Fruit fly (Drosophila melanogaster) whole organism, adult: ENCODE results near the gene CG45487.
"Not testable (repeated sequence)": the region's sequence is repeated elsewhere in the genome, so short reads cannot be mapped to it uniquely, and the experiment has no call there.

Experiments
- CG11617 ChIP-seq: fragments of 200-800 bp; sonication (Bioruptor generic); optimal IDR thresholded peaks from 2 replicates; lab custom pipeline; 2017; ENCODE audit warnings: mild to moderate bottlenecking, missing biosample characterization, missing genetic modification reagents, missing genetic modification characterization
- CG12768 ChIP-seq: fragments of 200-800 bp; sonication (Bioruptor generic); optimal IDR thresholded peaks from 2 replicates; lab custom pipeline; 2017; ENCODE audit warnings: missing biosample characterization, missing genetic modification characterization, mild to moderate bottlenecking, moderate library complexity, missing genetic modification reagents
- CG14711 ChIP-seq: fragments of 200-800 bp; sonication (Bioruptor generic); optimal IDR thresholded peaks from 2 replicates; lab custom pipeline; 2018; ENCODE audit warnings: missing biosample characterization, mild to moderate bottlenecking, missing genetic modification characterization, moderate library complexity
- CG1620 ChIP-seq: fragments of 200-800 bp; sonication (Bioruptor generic); optimal IDR thresholded peaks from 2 replicates; lab custom pipeline; 2016; ENCODE audit warnings: missing biosample characterization, missing genetic modification characterization
- CG33017 ChIP-seq: fragments of 200-800 bp; sonication (Bioruptor generic); optimal IDR thresholded peaks from 2 replicates; lab custom pipeline; 2018; ENCODE audit warnings: missing biosample characterization, mild to moderate bottlenecking, missing genetic modification characterization, moderate library complexity
- CG5204 ChIP-seq: fragments of 200-800 bp; sonication (Bioruptor generic); optimal IDR thresholded peaks from 2 replicates; lab custom pipeline; 2016; ENCODE audit warnings: missing biosample characterization, missing genetic modification characterization
- CG7045 ChIP-seq: fragments of 200-800 bp; sonication (Bioruptor generic); optimal IDR thresholded peaks from 2 replicates; lab custom pipeline; 2017; ENCODE audit warnings: missing biosample characterization, mild to moderate bottlenecking, missing genetic modification characterization
- CG7101 ChIP-seq: fragments of 200-800 bp; sonication (Bioruptor generic); optimal IDR thresholded peaks from 2 replicates; lab custom pipeline; 2018; ENCODE audit warnings: missing biosample characterization, mild to moderate bottlenecking, missing genetic modification characterization, moderate library complexity
- Clk ChIP-seq: fragments of 200-800 bp; sonication (Bioruptor generic); optimal IDR thresholded peaks from 2 replicates; lab custom pipeline; 2017; ENCODE audit warnings: missing biosample characterization, missing genetic modification characterization
- Crg-1 ChIP-seq: fragments of 200-800 bp; sonication (Bioruptor generic); optimal IDR thresholded peaks from 2 replicates; lab custom pipeline; 2016; ENCODE audit warnings: missing biosample characterization, missing genetic modification characterization
- Hr96 ChIP-seq: fragments of 200-800 bp; sonication (Bioruptor generic); optimal IDR thresholded peaks from 2 replicates; lab custom pipeline; 2016; ENCODE audit warnings: missing biosample characterization, missing genetic modification characterization
- Mnt ChIP-seq: fragments of 200-800 bp; sonication (Bioruptor generic); optimal IDR thresholded peaks from 2 replicates; lab custom pipeline; 2016; ENCODE audit warnings: missing biosample characterization, mild to moderate bottlenecking, missing genetic modification characterization
- bab1 ChIP-seq: fragments of 200-800 bp; sonication (Bioruptor generic); optimal IDR thresholded peaks from 3 replicates; lab custom pipeline; 2019; ENCODE audit warnings: missing biosample characterization, mild to moderate bottlenecking, missing genetic modification characterization, moderate library complexity
- cic ChIP-seq: fragments of 200-800 bp; sonication (Bioruptor generic); optimal IDR thresholded peaks from 2 replicates; lab custom pipeline; 2017; ENCODE audit warnings: missing biosample characterization, mild to moderate bottlenecking, missing genetic modification characterization, moderate library complexity
- cnc ChIP-seq, 2 experiments: fragments of >200 bp; optimal IDR thresholded peaks; 2 replicates each; lab custom pipeline; 2017
- kay ChIP-seq: fragments of 200-800 bp; sonication (Bioruptor generic); peaks from one replicate; lab custom pipeline; 2016; ENCODE audit warnings: missing biosample characterization, missing genetic modification characterization, borderline replicate concordance
- ovo ChIP-seq: fragments of 200-800 bp; sonication (Bioruptor generic); optimal IDR thresholded peaks from 2 replicates; lab custom pipeline; 2016; ENCODE audit warnings: missing biosample characterization, missing genetic modification characterization
- pad ChIP-seq: fragments of 200-800 bp; sonication (Bioruptor generic); optimal IDR thresholded peaks from 3 replicates; lab custom pipeline; 2017; ENCODE audit warnings: missing biosample characterization, missing genetic modification characterization, mild to moderate bottlenecking, moderate library complexity, missing genetic modification reagents
- tj ChIP-seq: fragments of 200-800 bp; sonication (Bioruptor generic); optimal IDR thresholded peaks from 3 replicates; lab custom pipeline; 2017; ENCODE audit warnings: missing biosample characterization, mild to moderate bottlenecking, missing genetic modification characterization, moderate library complexity
- toe ChIP-seq: fragments of 200-800 bp; sonication (Bioruptor generic); optimal IDR thresholded peaks from 2 replicates; lab custom pipeline; 2016; ENCODE audit warnings: missing biosample characterization, missing genetic modification characterization

Gene CG45487

DNA sequence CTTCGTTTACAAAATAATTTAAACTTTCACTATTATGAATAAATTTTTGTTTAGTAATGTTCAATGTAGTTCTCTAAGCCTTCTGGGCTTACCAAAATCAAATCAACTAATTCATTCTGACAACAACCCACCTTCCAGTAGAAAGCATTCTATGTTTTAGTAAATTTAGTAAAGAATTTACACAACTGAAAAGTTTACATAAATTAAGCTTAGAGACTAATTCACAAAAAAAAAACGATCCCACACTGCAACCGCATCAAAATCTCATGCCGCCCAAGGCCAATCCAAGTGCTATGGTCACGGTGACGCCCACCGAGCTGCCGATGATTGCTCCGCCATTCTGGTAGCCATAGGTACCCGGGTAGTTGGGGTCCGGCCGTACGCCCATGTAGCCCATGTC, 29.0 kb upstream of the CG45487 start, which contains the start of gene CG45492:
CG45492 (minus strand) TSS at position 101 of the 400 bp plus-strand sequence.
- TF ChIP-seq CG14711; CG7101; Clk (GFP tag; lab: Kevin White, UChicago): not testable (repeated sequence)

DNA sequence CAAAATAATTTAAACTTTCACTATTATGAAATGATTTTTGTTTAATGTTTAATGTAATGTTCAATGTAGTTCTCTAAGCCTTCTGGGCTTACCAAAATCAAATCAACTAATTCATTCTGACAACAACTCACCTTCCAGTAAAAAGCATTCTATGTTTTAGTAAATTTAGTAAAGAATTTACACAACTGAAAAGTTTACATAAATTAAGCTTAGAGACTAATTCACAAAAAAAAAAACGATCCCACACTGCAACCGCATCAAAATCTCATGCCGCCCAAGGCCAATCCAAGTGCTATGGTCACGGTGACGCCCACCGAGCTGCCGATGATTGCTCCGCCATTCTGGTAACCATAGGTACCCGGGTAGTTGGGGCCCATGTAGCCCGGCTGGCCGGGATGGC, 23.8 kb upstream of the CG45487 start, which contains the start of gene CG45491:
CG45491 (minus strand) TSS at position 101 of the 400 bp plus-strand sequence.
- TF ChIP-seq Crg-1, cic, Mnt (GFP tag; lab: Kevin White, UChicago): not testable (repeated sequence)

DNA sequence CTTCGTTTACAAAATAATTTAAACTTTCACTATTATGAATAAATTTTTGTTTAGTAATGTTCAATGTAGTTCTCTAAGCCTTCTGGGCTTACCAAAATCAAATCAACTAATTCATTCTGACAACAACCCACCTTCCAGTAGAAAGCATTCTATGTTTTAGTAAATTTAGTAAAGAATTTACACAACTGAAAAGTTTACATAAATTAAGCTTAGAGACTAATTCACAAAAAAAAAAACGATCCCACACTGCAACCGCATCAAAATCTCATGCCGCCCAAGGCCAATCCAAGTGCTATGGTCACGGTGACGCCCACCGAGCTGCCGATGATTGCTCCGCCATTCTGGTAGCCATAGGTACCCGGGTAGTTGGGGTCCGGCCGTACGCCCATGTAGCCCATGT, 19.1 kb upstream of the CG45487 start, which contains the start of gene CG45490:
CG45490 (minus strand) TSS at position 101 of the 400 bp plus-strand sequence.
- TF ChIP-seq CG1620 (GFP tag; lab: Kevin White, UChicago); pad; CG5204 (GFP tag; lab: Kevin White, UChicago): not testable (repeated sequence)

- TF ChIP-seq Mnt, kay, cic (GFP tag; lab: Kevin White, UChicago): not testable (repeated sequence)
These were observed 14.0 kb upstream of the CG45487 start, which contains the start of gene CG45489 for dm6 chrX:19929078-19929477. Gene CG45489, minus strand, starts transcription at chrX:19929178.

- not testable (repeated sequence) for TF ChIP-seq CG11617; toe (GFP tag; lab: Kevin White, UChicago); cic (GFP tag; lab: Kevin White, UChicago)
These were observed 5.3 kb upstream of the CG45487 start, which contains the start of gene CG45488 for dm6 chrX:19920335-19920734. Gene CG45488, minus strand, starts transcription at chrX:19920435.

DNA sequence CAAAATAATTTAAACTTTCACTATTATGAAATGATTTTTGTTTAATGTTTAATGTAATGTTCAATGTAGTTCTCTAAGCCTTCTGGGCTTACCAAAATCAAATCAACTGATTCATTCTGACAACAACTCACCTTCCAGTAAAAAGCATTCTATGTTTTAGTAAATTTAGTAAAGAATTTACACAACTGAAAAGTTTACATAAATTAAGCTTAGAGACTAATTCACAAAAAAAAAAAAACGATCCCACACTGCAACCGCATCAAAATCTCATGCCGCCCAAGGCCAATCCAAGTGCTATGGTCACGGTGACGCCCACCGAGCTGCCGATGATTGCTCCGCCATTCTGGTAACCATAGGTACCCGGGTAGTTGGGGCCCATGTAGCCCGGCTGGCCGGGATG, 5.1 kb downstream of the CG45487 start, which contains the start of gene CG45486:
CG45486 (minus strand) TSS at position 101 of the 400 bp plus-strand sequence.
- TF ChIP-seq CG12768 (GFP tag; lab: Kevin White, UChicago); bab1 (GFP tag; lab: Kevin White, UChicago); ovo: not testable (repeated sequence)

DNA sequence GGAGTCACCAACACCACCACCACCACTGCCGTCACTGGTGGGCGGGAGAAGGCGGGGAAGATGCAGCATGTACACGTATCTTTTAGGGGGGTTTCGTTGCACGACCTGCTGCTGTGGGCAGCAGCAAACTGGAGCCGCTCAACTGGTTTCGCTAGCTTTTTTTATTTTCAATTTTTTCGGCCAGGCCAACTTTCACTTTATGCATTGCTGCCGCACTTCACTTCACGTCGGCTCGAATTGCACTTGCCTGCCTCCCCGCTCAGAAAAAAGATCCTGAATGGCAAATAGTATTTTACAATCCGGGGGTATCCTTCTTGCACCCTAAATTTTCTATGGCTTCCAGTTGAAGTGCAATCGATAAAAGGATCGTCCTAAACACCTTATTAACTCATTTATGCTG, 15.1 kb downstream of the CG45487 start:
- TF ChIP-seq toe (GFP tag; lab: Kevin White, UChicago) (no peak), CG7045 (GFP tag; lab: Kevin White, UChicago) (no peak), Hr96 (GFP tag; lab: Kevin White, UChicago) (no peak), cic (GFP tag; lab: Kevin White, UChicago) (no peak), Crg-1 (GFP tag; lab: Kevin White, UChicago) (no peak), Mnt (GFP tag; lab: Kevin White, UChicago) (no peak), CG12768 (GFP tag; lab: Kevin White, UChicago) (no peak), pad (no peak), CG7101 (no peak), kay (GFP tag; lab: Kevin White, UChicago) (no peak), CG33017 (tag; lab: Kevin White, UChicago) (no peak), CG5204 (GFP tag; lab: Kevin White, UChicago) (no peak), CG14711 (no peak), cnc (optimal IDR thresholded peaks at IDR 0.05; lab: Kevin White, UChicago) (no peak), CG1620 (GFP tag; lab: Kevin White, UChicago) (no peak), tj (GFP tag; lab: Kevin White, UChicago) (no peak), Clk (GFP tag; lab: Kevin White, UChicago) (no peak), ovo (no peak), CG11617 (no peak)

dm6 chrX:19897991-19898473, 17.0 kb downstream of the CG45487 start:
- no peak for TF ChIP-seq tj (GFP tag; lab: Kevin White, UChicago)
- TF ChIP-seq ovo: no peak
- no peak for TF ChIP-seq CG5204 (GFP tag; lab: Kevin White, UChicago)
- no peak for TF ChIP-seq CG1620 (GFP tag; lab: Kevin White, UChicago)
- TF ChIP-seq toe (GFP tag; lab: Kevin White, UChicago): no peak
- TF ChIP-seq CG7101: no peak
- no peak for TF ChIP-seq CG12768 (GFP tag; lab: Kevin White, UChicago)
- no peak for TF ChIP-seq pad
- no peak for TF ChIP-seq cic (GFP tag; lab: Kevin White, UChicago)
- TF ChIP-seq CG11617: no peak
- no peak for TF ChIP-seq CG7045 (GFP tag; lab: Kevin White, UChicago)
- TF ChIP-seq Mnt (GFP tag; lab: Kevin White, UChicago): no peak
- no peak for TF ChIP-seq kay (GFP tag; lab: Kevin White, UChicago)
- no peak for TF ChIP-seq cnc (optimal IDR thresholded peaks at IDR 0.05; lab: Kevin White, UChicago)
- no peak for TF ChIP-seq Hr96 (GFP tag; lab: Kevin White, UChicago)
- no peak for TF ChIP-seq CG33017 (tag; lab: Kevin White, UChicago)
- no peak for TF ChIP-seq CG14711
